Worm (Caenorhabditis elegans) whole organism, L3 larva: ENCODE results near the gene somi-1.

Source experiments
- R02D3.7 ChIP-seq: fragments of 150-350 bp; optimal IDR thresholded peaks from 2 replicates; lab custom pipeline; 2014; ENCODE audit warnings: missing biosample characterization, missing genetic modification characterization
- aly-2 ChIP-seq: fragments of 150-350 bp; optimal IDR thresholded peaks from 2 replicates; lab custom pipeline; 2014; ENCODE audit warnings: missing biosample characterization, missing genetic modification characterization
- ama-1 ChIP-seq: fragments of 150-350 bp; optimal IDR thresholded peaks from 2 replicates; lab custom pipeline; 2018
- ceh-16 ChIP-seq: sonication (generic microtip); optimal IDR thresholded peaks from 2 replicates; lab custom pipeline; 2017; ENCODE audit warnings: missing biosample characterization, missing genetic modification characterization
- ceh-28 ChIP-seq: fragments of 150-350 bp; optimal IDR thresholded peaks from 2 replicates; lab custom pipeline; 2014; ENCODE audit warnings: missing biosample characterization, missing genetic modification reagents, missing genetic modification characterization
- ceh-82 ChIP-seq: fragments of 150-350 bp; optimal IDR thresholded peaks from 2 replicates; lab custom pipeline; 2014; ENCODE audit warnings: missing biosample characterization, missing genetic modification characterization
- ceh-9 ChIP-seq: sonication (generic microtip); optimal IDR thresholded peaks from 2 replicates; lab custom pipeline; 2018; ENCODE audit warnings: missing biosample characterization, missing genetic modification characterization
- egl-27 ChIP-seq: sonication (generic microtip); optimal IDR thresholded peaks from 4 replicates; lab custom pipeline; 2017; ENCODE audit warnings: missing biosample characterization, missing genetic modification reagents, missing genetic modification characterization
- egl-5 ChIP-seq: fragments of 150-350 bp; optimal IDR thresholded peaks from 2 replicates; lab custom pipeline; 2017; ENCODE audit warnings: missing biosample characterization, missing genetic modification reagents, missing genetic modification characterization, inconsistent platforms
- elt-1 ChIP-seq: fragments of 150-350 bp; optimal IDR thresholded peaks from 2 replicates; lab custom pipeline; 2014; ENCODE audit warnings: missing biosample characterization, missing genetic modification characterization
- elt-3 ChIP-seq, 3 experiments: fragments of 150-350 bp in 1 of 3; sonication (generic microtip) in 2 of 3; optimal IDR thresholded peaks; 2 replicates in 2 of 3; 4 replicates in 1 of 3; lab custom pipeline; 2014 to 2017; ENCODE audit warnings: missing biosample characterization in 3 of 3, missing genetic modification characterization in 3 of 3
- eor-1 ChIP-seq, 2 experiments: fragments of 150-350 bp; optimal IDR thresholded peaks; 2 replicates each; lab custom pipeline; 2014 to 2018; ENCODE audit warnings: missing biosample characterization in 2 of 2, missing genetic modification characterization in 2 of 2
- fkh-10 ChIP-seq: sonication (generic microtip); optimal IDR thresholded peaks from 2 replicates; lab custom pipeline; 2017; ENCODE audit warnings: missing biosample characterization, missing genetic modification reagents, missing genetic modification characterization
- fos-1 ChIP-seq: fragments of 150-350 bp; optimal IDR thresholded peaks from 2 replicates; lab custom pipeline; 2014; ENCODE audit warnings: missing biosample characterization, missing genetic modification characterization
- hmg-11 ChIP-seq: sonication (generic microtip); optimal IDR thresholded peaks from 2 replicates; lab custom pipeline; 2016; ENCODE audit warnings: missing genetic modification characterization, missing compliant biosample characterization
- jun-1 ChIP-seq: fragments of 150-350 bp; optimal IDR thresholded peaks from 2 replicates; lab custom pipeline; 2014; ENCODE audit warnings: missing biosample characterization, missing genetic modification reagents, missing genetic modification characterization
- lin-15B ChIP-seq: fragments of 150-350 bp; optimal IDR thresholded peaks from 2 replicates; lab custom pipeline; 2014; ENCODE audit warnings: missing biosample characterization, missing genetic modification characterization
- lin-39 ChIP-seq: fragments of 150-350 bp; optimal IDR thresholded peaks from 2 replicates; lab custom pipeline; 2018; ENCODE audit warnings: missing biosample characterization, missing genetic modification reagents, missing genetic modification characterization
- lsy-12 ChIP-seq: sonication (generic microtip); optimal IDR thresholded peaks from 2 replicates; lab custom pipeline; 2016; ENCODE audit warnings: mild to moderate bottlenecking, missing genetic modification characterization, missing compliant biosample characterization
- mdl-1 ChIP-seq: fragments of 150-350 bp; optimal IDR thresholded peaks from 2 replicates; lab custom pipeline; 2014; ENCODE audit warnings: missing biosample characterization, missing genetic modification characterization
- mml-1 ChIP-seq: fragments of 150-350 bp; sonication (generic microtip); optimal IDR thresholded peaks from 3 replicates; lab custom pipeline; 2014; ENCODE audit warnings: missing biosample characterization, missing genetic modification characterization
- nfya-1 ChIP-seq: sonication (generic microtip); optimal IDR thresholded peaks from 2 replicates; lab custom pipeline; 2017; ENCODE audit warnings: missing genetic modification characterization, mild to moderate bottlenecking, missing compliant biosample characterization, antibody characterized with exemption, moderate library complexity; ENCODE audit not compliant: insufficient read depth
- nhr-23 ChIP-seq: fragments of 150-350 bp; optimal IDR thresholded peaks from 2 replicates; lab custom pipeline; 2014; ENCODE audit warnings: missing biosample characterization, missing genetic modification reagents, missing genetic modification characterization
- nhr-25 ChIP-seq: sonication (generic microtip); optimal IDR thresholded peaks from 2 replicates; lab custom pipeline; 2017; ENCODE audit warnings: missing biosample characterization, missing genetic modification characterization
- nhr-28 ChIP-seq: fragments of 150-350 bp; optimal IDR thresholded peaks from 2 replicates; lab custom pipeline; 2014; ENCODE audit warnings: missing biosample characterization, missing genetic modification characterization
- nhr-43 ChIP-seq: sonication (generic microtip); optimal IDR thresholded peaks from 2 replicates; lab custom pipeline; 2016; ENCODE audit warnings: mild to moderate bottlenecking, missing genetic modification characterization, missing compliant biosample characterization; ENCODE audit not compliant: poor library complexity, severe bottlenecking
- nhr-76 ChIP-seq: fragments of 150-350 bp; sonication (generic microtip); optimal IDR thresholded peaks from 5 replicates; lab custom pipeline; 2014; ENCODE audit warnings: missing biosample characterization, missing genetic modification characterization
- nhr-77 ChIP-seq: fragments of 150-350 bp; optimal IDR thresholded peaks from 2 replicates; lab custom pipeline; 2014; ENCODE audit warnings: missing biosample characterization, missing genetic modification characterization
- pqm-1 ChIP-seq: fragments of 150-350 bp; optimal IDR thresholded peaks from 2 replicates; lab custom pipeline; 2017; ENCODE audit warnings: missing biosample characterization, missing genetic modification characterization, inconsistent platforms
- snpc-4 ChIP-seq: fragments of 150-350 bp; optimal IDR thresholded peaks from 2 replicates; lab custom pipeline; 2014; ENCODE audit warnings: missing biosample characterization, missing genetic modification characterization
- tbx-2 ChIP-seq: sonication (generic microtip); optimal IDR thresholded peaks from 2 replicates; lab custom pipeline; 2016; ENCODE audit warnings: mild to moderate bottlenecking, missing genetic modification characterization, missing compliant biosample characterization
- unc-39 ChIP-seq: sonication (generic microtip); optimal IDR thresholded peaks from 4 replicates; lab custom pipeline; 2017; ENCODE audit warnings: missing biosample characterization, missing genetic modification characterization
- unc-62 ChIP-seq: fragments of 150-350 bp; sonication (generic microtip); optimal IDR thresholded peaks from 4 replicates; lab custom pipeline; 2014; ENCODE audit warnings: missing biosample characterization, missing genetic modification reagents, missing genetic modification characterization
- zag-1 ChIP-seq: fragments of 150-350 bp; optimal IDR thresholded peaks from 2 replicates; lab custom pipeline; 2014; ENCODE audit warnings: missing biosample characterization, missing genetic modification characterization
- ztf-11 ChIP-seq: fragments of 150-350 bp; optimal IDR thresholded peaks from 2 replicates; lab custom pipeline; 2014; ENCODE audit warnings: missing biosample characterization, missing genetic modification characterization

somi-1 gene

ce11 chrV:13420640-13421039, 29.4 kb upstream of the somi-1 start, which contains the start of gene srv-8:
Gene srv-8 (minus strand): TSS chrV:13420740.
- TF ChIP-seq elt-3 (tag; optimal IDR thresholded peaks at IDR 0.05; lab: Kevin White, UChicago) (no peak), unc-39 (no peak)
- TF ChIP-seq, all 47 proteins: peak for 0

DNA sequence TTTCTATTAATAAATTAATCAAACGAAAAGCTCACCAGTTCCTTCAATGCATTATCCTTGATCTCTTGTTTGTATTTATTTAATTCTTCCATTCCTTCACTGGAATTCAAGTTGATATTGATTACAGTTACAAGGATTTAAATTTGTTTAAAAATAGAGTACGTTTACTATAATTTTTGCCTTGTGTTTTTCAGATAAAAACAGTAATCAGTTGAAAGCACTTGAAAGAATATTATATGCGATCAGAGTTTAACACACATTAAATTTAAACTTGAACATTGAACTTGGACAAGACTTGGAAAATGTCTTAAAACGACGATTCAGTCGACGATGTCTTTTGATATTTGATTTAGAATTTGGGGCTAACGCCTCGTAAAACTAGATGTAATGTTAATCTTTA, 26.3 kb upstream of the somi-1 start, which contains the start of gene F53F1.6:
Gene F53F1.6, minus strand, starts transcription at position 101 of the 400 bp plus-strand sequence.
- TF ChIP-seq ceh-82 (tag; lab: Kevin White, UChicago), result no peak
- no peak for TF ChIP-seq jun-1 (tag; lab: Kevin White, UChicago)
- TF ChIP-seq lin-15B, result no peak
- TF ChIP-seq elt-3 (tag; optimal IDR thresholded peaks at IDR 0.05; lab: Kevin White, UChicago), result no peak
- TF ChIP-seq egl-27 (tag; lab: Kevin White, UChicago), result no peak
- no peak for TF ChIP-seq elt-1 (tag; lab: Kevin White, UChicago)
- no peak for TF ChIP-seq mml-1
- TF ChIP-seq, all 47 proteins: peak for 0

- TF ChIP-seq nhr-28 (tag; lab: Kevin White, UChicago) (no peak), nhr-43 (peak; percentile 46), ceh-82 (tag; lab: Kevin White, UChicago) (peak; percentile 39), nhr-25 (tag; lab: Kevin White, UChicago) (peak; percentile 4), egl-5 (no peak), nhr-77 (peak; percentile 79)
Measured at ce11 chrV:13416076-13416475, 24.9 kb upstream of the somi-1 start.

- TF ChIP-seq lsy-12 (tag; lab: Kevin White, UChicago) (peak; percentile 22), eor-1 (tag; optimal IDR thresholded peaks at IDR 0.05; lab: Kevin White, UChicago) (no peak), unc-39 (no peak)
Measured at ce11 chrV:13415462-13415861, 24.3 kb upstream of the somi-1 start.

- no peak for TF ChIP-seq lin-39 (tag; lab: Kevin White, UChicago)
- no peak for TF ChIP-seq unc-62 (GFP tag; lab: Kevin White, UChicago)
- TF ChIP-seq fkh-10 (GFP tag; lab: Kevin White, UChicago), result no peak
- no peak for TF ChIP-seq R02D3.7
- TF ChIP-seq nhr-25 (tag; lab: Kevin White, UChicago), result peak; percentile 10
Measured at ce11 chrV:13414585-13414984, 23.4 kb upstream of the somi-1 start, which contains the start of gene cut-2. Gene cut-2 (plus strand): TSS chrV:13414949.

- TF ChIP-seq ceh-16 (tag; lab: Kevin White, UChicago) (no peak), nhr-25 (tag; lab: Kevin White, UChicago) (peak; percentile 88), unc-39 (no peak), elt-1 (tag; lab: Kevin White, UChicago) (no peak), nhr-43 (no peak), nhr-23 (tag; lab: Kevin White, UChicago) (peak; percentile 31), eor-1 (tag; optimal IDR thresholded peaks at IDR 0.05; lab: Kevin White, UChicago) (no peak), R02D3.7 (no peak), elt-3 (tag; optimal IDR thresholded peaks at IDR 0.05; lab: Kevin White, UChicago) (peak in 1 of 3 experiments; percentile 37), lsy-12 (tag; lab: Kevin White, UChicago) (no peak), ztf-11 (no peak), tbx-2 (no peak), fos-1 (peak; percentile 24)
Measured at ce11 chrV:13413301-13413700, 22.1 kb upstream of the somi-1 start.

DNA sequence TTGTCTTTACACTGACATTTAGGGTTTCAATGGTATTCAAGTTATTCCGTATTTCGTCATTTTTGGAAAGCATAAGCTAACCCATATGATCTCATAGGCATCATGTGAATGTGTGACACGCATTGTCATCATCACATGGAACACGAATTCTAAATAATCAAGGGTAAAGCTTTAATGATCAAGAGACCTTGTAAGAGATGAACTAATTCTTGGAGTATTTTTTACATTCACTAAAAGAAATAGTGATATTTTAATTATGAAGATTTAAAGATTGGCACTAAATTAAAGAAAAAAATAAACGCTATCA, 20.8 kb upstream of the somi-1 start:
- TF ChIP-seq nfya-1 (tag; lab: Kevin White, UChicago) (no peak), lin-39 (tag; lab: Kevin White, UChicago) (no peak), ceh-16 (tag; lab: Kevin White, UChicago) (no peak)

ce11 chrV:13411225-13411991, 20.2 kb upstream of the somi-1 start:
- TF ChIP-seq ama-1 (lab: Kevin White, UChicago) (peak; percentile 81), hmg-11 (tag; lab: Kevin White, UChicago) (no peak), mdl-1 (tag; lab: Kevin White, UChicago) (no peak), nhr-76 (tag; lab: Kevin White, UChicago) (no peak), tbx-2 (no peak), ceh-9 (tag; lab: Kevin White, UChicago) (no peak), snpc-4 (tag; lab: Kevin White, UChicago) (no peak), nhr-25 (tag; lab: Kevin White, UChicago) (peak; percentile 86), elt-3 (tag; optimal IDR thresholded peaks at IDR 0.05; lab: Kevin White, UChicago) (peak in 1 of 3 experiments; percentile 41), ceh-82 (tag; lab: Kevin White, UChicago) (no peak), fkh-10 (GFP tag; lab: Kevin White, UChicago) (no peak), nfya-1 (tag; lab: Kevin White, UChicago) (no peak), ceh-28 (no peak), mml-1 (no peak), nhr-77 (peak; percentile 38), egl-27 (tag; lab: Kevin White, UChicago) (no peak), aly-2 (tag; lab: Kevin White, UChicago) (no peak), lsy-12 (tag; lab: Kevin White, UChicago) (no peak), zag-1 (tag; lab: Kevin White, UChicago) (no peak), fos-1 (no peak), pqm-1 (no peak), jun-1 (tag; lab: Kevin White, UChicago) (no peak), egl-5 (no peak)
